Worm (Caenorhabditis elegans) whole organism, L1 larva: ENCODE data around the gene R02E4.2.

Experiments
- F16B12.6 ChIP-seq: fragments of 150-350 bp; optimal IDR thresholded peaks from 2 replicates; lab custom pipeline; 2014; ENCODE audit warnings: missing biosample characterization, missing genetic modification characterization
- aha-1 ChIP-seq: fragments of 150-350 bp; optimal IDR thresholded peaks from 2 replicates; lab custom pipeline; 2014; ENCODE audit warnings: missing biosample characterization, missing genetic modification characterization
- alr-1 ChIP-seq: fragments of 200-800 bp; sonication (Bioruptor generic); optimal IDR thresholded peaks from 2 replicates; lab custom pipeline; 2018; ENCODE audit warnings: borderline replicate concordance, mild to moderate bottlenecking, missing genetic modification characterization, missing compliant biosample characterization
- ama-1 ChIP-seq: fragments of 150-350 bp; optimal IDR thresholded peaks from 2 replicates; lab custom pipeline; 2014
- blmp-1 ChIP-seq: fragments of 150-350 bp; optimal IDR thresholded peaks from 2 replicates; lab custom pipeline; 2014; ENCODE audit warnings: missing biosample characterization, missing genetic modification characterization
- ceh-63 ChIP-seq: fragments of 200-800 bp; sonication (Bioruptor generic); optimal IDR thresholded peaks from 2 replicates; lab custom pipeline; 2018; ENCODE audit warnings: mild to moderate bottlenecking, missing genetic modification characterization, missing compliant biosample characterization
- ces-1 ChIP-seq: fragments of 150-350 bp; optimal IDR thresholded peaks from 2 replicates; lab custom pipeline; 2014; ENCODE audit warnings: missing biosample characterization, missing genetic modification reagents, missing genetic modification characterization
- dsc-1 ChIP-seq: sonication (generic microtip); optimal IDR thresholded peaks from 2 replicates; lab custom pipeline; 2016; ENCODE audit warnings: mild to moderate bottlenecking, missing genetic modification characterization, missing compliant biosample characterization
- efl-1 ChIP-seq, 4 experiments: fragments of 150-350 bp; optimal IDR thresholded peaks in 3 of 4; peaks in 1 of 4; 1 replicate in 1 of 4; 2 replicates in 3 of 4; lab custom pipeline; 2014; ENCODE audit warnings: missing biosample characterization in 2 of 4, missing genetic modification characterization in 2 of 4, missing genetic modification reagents in 2 of 4
- egl-13 ChIP-seq: sonication (generic microtip); optimal IDR thresholded peaks from 2 replicates; lab custom pipeline; 2016; ENCODE audit warnings: missing genotype, missing genetic modification reagents, missing genetic modification characterization, missing compliant biosample characterization
- egl-27 ChIP-seq, 2 experiments: fragments of 150-350 bp in 1 of 2; sonication (generic microtip); optimal IDR thresholded peaks; 3 replicates each; lab custom pipeline; 2017 to 2018; ENCODE audit warnings: missing biosample characterization in 2 of 2, missing genetic modification characterization in 2 of 2, missing genetic modification reagents in 2 of 2
- elt-2 ChIP-seq: sonication (generic microtip); optimal IDR thresholded peaks from 2 replicates; lab custom pipeline; 2016; ENCODE audit warnings: missing genetic modification characterization, mild to moderate bottlenecking, inconsistent platforms, missing compliant biosample characterization, missing genetic modification reagents
- elt-3 ChIP-seq, 6 experiments: fragments of 150-350 bp in 1 of 6; sonication (generic microtip); optimal IDR thresholded peaks; 2 replicates each; lab custom pipeline; 2017 to 2018; ENCODE audit warnings: missing biosample characterization in 6 of 6, missing genetic modification characterization in 6 of 6, inconsistent platforms in 1 of 6
- fkh-10 ChIP-seq: sonication (generic microtip); optimal IDR thresholded peaks from 2 replicates; lab custom pipeline; 2017; ENCODE audit warnings: missing biosample characterization, missing genetic modification reagents, missing genetic modification characterization
- fkh-4 ChIP-seq: sonication (generic microtip); optimal IDR thresholded peaks from 2 replicates; lab custom pipeline; 2016; ENCODE audit warnings: missing compliant biosample characterization, missing genetic modification characterization, borderline replicate concordance
- fkh-8 ChIP-seq: sonication (generic microtip); optimal IDR thresholded peaks from 2 replicates; lab custom pipeline; 2016; ENCODE audit warnings: mild to moderate bottlenecking, missing genetic modification characterization, missing compliant biosample characterization
- hlh-17 ChIP-seq: fragments of 200-800 bp; sonication (Bioruptor generic); optimal IDR thresholded peaks from 2 replicates; lab custom pipeline; 2018; ENCODE audit warnings: missing genetic modification characterization, mild to moderate bottlenecking, missing compliant biosample characterization, moderate library complexity, borderline replicate concordance
- hpl-2 ChIP-seq: fragments of 150-350 bp; optimal IDR thresholded peaks from 2 replicates; lab custom pipeline; 2014; ENCODE audit warnings: missing biosample characterization, missing genetic modification reagents, missing genetic modification characterization
- lin-13 ChIP-seq: fragments of 150-350 bp; optimal IDR thresholded peaks from 2 replicates; lab custom pipeline; 2014; ENCODE audit warnings: missing biosample characterization, missing genetic modification reagents, missing genetic modification characterization
- lin-14 ChIP-seq: fragments of 200-800 bp; sonication (Bioruptor generic); optimal IDR thresholded peaks from 2 replicates; lab custom pipeline; 2018; ENCODE audit warnings: mild to moderate bottlenecking, missing genetic modification characterization, moderate library complexity, missing compliant biosample characterization
- lir-3 ChIP-seq: sonication (generic microtip); optimal IDR thresholded peaks from 2 replicates; lab custom pipeline; 2016; ENCODE audit warnings: mild to moderate bottlenecking, missing genetic modification characterization, moderate library complexity, missing compliant biosample characterization; ENCODE audit not compliant: poor library complexity
- lsy-2 ChIP-seq, 2 experiments: fragments of 150-350 bp; optimal IDR thresholded peaks; 2 replicates each; lab custom pipeline; 2014; ENCODE audit warnings: missing biosample characterization in 2 of 2, missing genetic modification characterization in 2 of 2
- mep-1 ChIP-seq: fragments of 150-350 bp; optimal IDR thresholded peaks from 2 replicates; lab custom pipeline; 2014; ENCODE audit warnings: missing biosample characterization, missing genetic modification characterization
- nhr-12 ChIP-seq: sonication (generic microtip); optimal IDR thresholded peaks from 2 replicates; lab custom pipeline; 2017; ENCODE audit warnings: missing biosample characterization, missing genetic modification characterization
- nhr-20 ChIP-seq: sonication (generic microtip); optimal IDR thresholded peaks from 2 replicates; lab custom pipeline; 2016; ENCODE audit warnings: mild to moderate bottlenecking, missing genetic modification characterization, missing compliant biosample characterization
- nhr-237 ChIP-seq: fragments of 150-350 bp; optimal IDR thresholded peaks from 2 replicates; lab custom pipeline; 2014; ENCODE audit warnings: missing biosample characterization, missing genetic modification characterization
- nhr-28 ChIP-seq: fragments of 150-350 bp; optimal IDR thresholded peaks from 2 replicates; lab custom pipeline; 2014; ENCODE audit warnings: missing biosample characterization, missing genetic modification characterization
- nhr-84 ChIP-seq: sonication (generic microtip); optimal IDR thresholded peaks from 2 replicates; lab custom pipeline; 2017; ENCODE audit warnings: missing biosample characterization, missing genetic modification characterization
- pag-3 ChIP-seq: sonication (generic microtip); optimal IDR thresholded peaks from 2 replicates; lab custom pipeline; 2017; ENCODE audit warnings: missing genetic modification characterization, mild to moderate bottlenecking, missing compliant biosample characterization, antibody characterized with exemption, borderline replicate concordance; ENCODE audit not compliant: insufficient read depth
- pax-3 ChIP-seq: fragments of 200-800 bp; sonication (Bioruptor generic); optimal IDR thresholded peaks from 2 replicates; lab custom pipeline; 2018; ENCODE audit warnings: mild to moderate bottlenecking, missing genetic modification characterization, moderate library complexity, missing compliant biosample characterization
- pqm-1 ChIP-seq: sonication (generic microtip); optimal IDR thresholded peaks from 3 replicates; lab custom pipeline; 2017; ENCODE audit warnings: missing biosample characterization, missing genetic modification characterization
- rnt-1 ChIP-seq: sonication (generic microtip); optimal IDR thresholded peaks from 2 replicates; lab custom pipeline; 2016; ENCODE audit warnings: mild to moderate bottlenecking, missing genetic modification characterization, moderate library complexity, missing compliant biosample characterization
- snpc-4 ChIP-seq: fragments of 150-350 bp; optimal IDR thresholded peaks from 2 replicates; lab custom pipeline; 2014; ENCODE audit warnings: missing biosample characterization, missing genetic modification characterization
- sptf-1 ChIP-seq: fragments of 150-350 bp; optimal IDR thresholded peaks from 2 replicates; lab custom pipeline; 2014; ENCODE audit warnings: missing biosample characterization, missing genetic modification characterization
- swsn-7 ChIP-seq: sonication (generic microtip); optimal IDR thresholded peaks from 2 replicates; lab custom pipeline; 2016; ENCODE audit warnings: missing genetic modification characterization, missing compliant biosample characterization
- tbx-2 ChIP-seq: sonication (generic microtip); optimal IDR thresholded peaks from 2 replicates; lab custom pipeline; 2016; ENCODE audit warnings: missing genetic modification characterization, missing compliant biosample characterization
- unc-62 ChIP-seq: fragments of 150-350 bp; optimal IDR thresholded peaks from 2 replicates; lab custom pipeline; 2014; ENCODE audit warnings: missing biosample characterization, missing genetic modification reagents, missing genetic modification characterization
- unc-98 ChIP-seq: fragments of 200-800 bp; sonication (Bioruptor generic); IDR thresholded peaks from 2 replicates; pipeline ENCODE4 v1.3.6; 2022; ENCODE audit warnings: missing genetic modification characterization, missing compliant biosample characterization
- xbp-1 ChIP-seq: sonication (generic microtip); optimal IDR thresholded peaks from 2 replicates; lab custom pipeline; 2016; ENCODE audit warnings: missing genetic modification characterization, missing compliant biosample characterization
- zip-4 ChIP-seq: fragments of 200-800 bp; sonication (Bioruptor generic); optimal IDR thresholded peaks from 2 replicates; lab custom pipeline; 2018; ENCODE audit warnings: mild to moderate bottlenecking, missing genetic modification characterization, moderate library complexity, missing compliant biosample characterization
- ztf-4 ChIP-seq: fragments of 150-350 bp; optimal IDR thresholded peaks from 2 replicates; lab custom pipeline; 2014; ENCODE audit warnings: missing biosample characterization, missing genetic modification characterization

R02E4.2 gene

DNA sequence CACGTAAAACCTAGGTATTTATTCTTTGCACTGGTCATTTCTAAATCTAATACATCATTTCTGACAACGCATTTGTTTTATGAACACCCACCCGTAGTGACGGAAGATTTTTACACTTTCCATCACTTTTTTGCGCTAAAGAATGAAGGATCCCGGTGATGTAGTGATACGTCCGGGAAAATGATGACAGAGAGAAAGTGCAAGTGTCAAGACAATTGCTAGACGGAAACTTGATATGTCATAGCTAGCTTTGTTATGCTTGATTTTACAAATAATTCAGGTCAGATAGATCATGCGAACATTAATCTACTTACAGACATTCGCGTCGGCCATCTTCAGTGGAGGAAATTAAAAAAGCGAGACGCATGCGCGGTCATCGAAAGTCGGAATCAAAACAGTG is 2.7 kb downstream of the R02E4.2 start:
- TF ChIP-seq lin-14: peak; percentile 27
- peak; percentile 51 for TF ChIP-seq blmp-1 (tag; lab: Kevin White, UChicago)
- no peak for TF ChIP-seq fkh-8 (tag; lab: Kevin White, UChicago)
- TF ChIP-seq hlh-17 (GFP tag; lab: Kevin White, UChicago): no peak
- no peak for TF ChIP-seq aha-1 (tag; lab: Kevin White, UChicago)
- TF ChIP-seq lir-3 (tag; lab: Kevin White, UChicago): no peak
- TF ChIP-seq rnt-1: no peak
- TF ChIP-seq, all 84 proteins: peak for 2

DNA sequence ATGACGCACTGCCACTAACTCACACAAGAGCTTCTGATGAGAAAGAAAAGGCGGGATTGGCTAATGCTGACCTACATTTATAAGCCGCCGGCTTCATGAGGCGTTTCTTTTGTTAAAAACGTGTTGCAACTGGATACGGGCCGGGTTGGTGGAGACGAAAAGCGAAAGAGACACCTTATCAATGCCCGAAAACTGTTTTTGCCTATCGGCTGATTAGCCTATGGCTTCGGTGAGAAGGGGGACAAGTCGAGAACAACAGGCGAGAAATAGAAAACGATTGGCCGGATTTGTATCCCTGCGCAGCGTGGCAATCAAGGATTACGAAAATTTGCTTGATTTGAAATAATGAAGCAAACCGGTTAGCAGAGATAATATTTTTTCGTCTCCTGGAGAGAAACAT is 4.2 kb downstream of the R02E4.2 start, which contains the start of gene F09F9.2:
Gene F09F9.2, minus strand, starts transcription at position 25 of the 400 bp plus-strand sequence.
- TF ChIP-seq zip-4 (GFP tag; lab: Kevin White, UChicago) (no peak), blmp-1 (tag; lab: Kevin White, UChicago) (peak; percentile 76)

DNA sequence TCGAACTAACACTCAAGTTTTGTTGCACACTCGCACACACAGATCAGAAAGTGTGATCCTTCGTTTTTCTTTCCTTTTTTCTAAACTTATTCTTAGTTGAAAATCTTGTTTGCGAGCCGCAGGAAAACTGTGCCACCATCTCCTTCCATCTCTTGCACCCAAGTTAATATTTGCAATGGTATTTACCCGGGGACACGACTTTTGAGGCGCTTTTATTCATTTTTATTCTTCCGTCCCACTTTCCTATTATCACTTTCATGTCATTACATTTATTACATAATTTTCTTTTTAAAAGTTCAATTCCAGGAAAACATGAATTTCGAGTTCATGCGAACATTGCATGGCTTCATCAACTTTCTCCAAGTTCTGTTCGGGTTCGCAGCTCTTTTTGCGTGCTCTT is 7.8 kb downstream of the R02E4.2 start, which contains the start of gene F09F9.1:
Gene F09F9.1, plus strand, starts transcription at position 301 of the 400 bp plus-strand sequence.
- TF ChIP-seq efl-1 (optimal IDR thresholded peaks at IDR 0.05; lab: Kevin White, UChicago) (no peak), efl-1 (GFP tag; optimal IDR thresholded peaks at IDR 0.05 in 1 of 2; lab: Kevin White, UChicago) (peak in 1 of 2 experiments; percentile 55), ztf-4 (no peak), fkh-10 (no peak), xbp-1 (tag; lab: Kevin White, UChicago) (no peak)

DNA sequence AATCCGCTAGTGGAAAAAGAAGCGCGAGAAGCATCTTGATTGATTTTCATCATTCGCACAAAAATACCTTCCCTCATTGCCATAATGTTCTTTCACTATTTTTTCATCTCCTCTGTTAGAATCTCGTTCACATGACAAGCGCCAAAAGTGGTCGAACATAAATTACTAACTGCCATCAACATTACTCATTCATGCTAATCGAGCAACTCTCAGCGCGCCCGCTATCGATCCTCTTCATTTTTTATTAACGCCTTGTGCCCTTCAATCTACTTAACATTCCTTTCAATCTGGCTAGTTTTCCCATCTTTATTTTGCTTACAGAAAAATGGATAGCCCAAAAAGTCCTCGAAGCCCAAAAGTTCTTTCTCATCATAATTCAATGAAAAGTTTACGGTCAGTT is 10.4 kb downstream of the R02E4.2 start, which contains the start of gene F09F9.5:
Gene F09F9.5, plus strand, starts transcription at position 301 of the 400 bp plus-strand sequence.
- no peak for TF ChIP-seq egl-13
- TF ChIP-seq nhr-84 (tag; lab: Kevin White, UChicago): no peak
- TF ChIP-seq sptf-1 (tag; lab: Kevin White, UChicago): no peak
- TF ChIP-seq nhr-28 (tag; lab: Kevin White, UChicago): no peak
- TF ChIP-seq blmp-1 (tag; lab: Kevin White, UChicago): no peak
- no peak for TF ChIP-seq F16B12.6 (tag; lab: Kevin White, UChicago)
- no peak for TF ChIP-seq unc-62 (GFP tag; lab: Kevin White, UChicago)
- TF ChIP-seq nhr-12 (tag; lab: Kevin White, UChicago): no peak
- TF ChIP-seq nhr-237 (tag; lab: Kevin White, UChicago): no peak
- TF ChIP-seq ama-1 (lab: Kevin White, UChicago): no peak
- no peak for TF ChIP-seq pag-3 (tag; lab: Kevin White, UChicago)
- no peak for TF ChIP-seq fkh-10
- no peak for TF ChIP-seq fkh-4 (tag; lab: Kevin White, UChicago)
- TF ChIP-seq xbp-1 (tag; lab: Kevin White, UChicago): no peak
- no peak for TF ChIP-seq unc-98 (GFP tag; lab: Robert Waterston, UW)

DNA sequence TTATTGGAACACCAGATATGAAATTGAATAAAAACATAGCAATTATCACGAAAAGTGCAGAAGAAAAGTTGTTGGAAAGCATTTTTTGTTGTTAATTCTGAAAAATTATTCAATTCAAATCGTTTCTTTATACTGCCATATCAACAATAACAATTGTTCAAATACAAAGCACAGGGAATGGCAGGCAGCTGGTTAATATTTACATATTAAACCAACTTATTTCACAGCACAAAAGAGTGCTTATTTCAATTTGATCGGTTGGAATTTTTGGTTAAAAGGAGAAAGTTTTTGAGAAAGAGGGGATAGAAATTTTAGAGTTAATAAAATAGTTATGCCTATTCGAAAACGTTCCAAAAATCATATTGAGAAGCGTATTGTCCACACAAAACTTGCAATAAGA is 13.7 kb downstream of the R02E4.2 start, which contains the start of gene F09F9.3:
Gene F09F9.3, minus strand, starts transcription at position 101 of the 400 bp plus-strand sequence.
- TF ChIP-seq nhr-237 (tag; lab: Kevin White, UChicago): no peak
- no peak for TF ChIP-seq rnt-1
- no peak for TF ChIP-seq mep-1 (tag; lab: Kevin White, UChicago)
- TF ChIP-seq nhr-84 (tag; lab: Kevin White, UChicago): no peak
- no peak for TF ChIP-seq alr-1 (tag; lab: Kevin White, UChicago)

DNA sequence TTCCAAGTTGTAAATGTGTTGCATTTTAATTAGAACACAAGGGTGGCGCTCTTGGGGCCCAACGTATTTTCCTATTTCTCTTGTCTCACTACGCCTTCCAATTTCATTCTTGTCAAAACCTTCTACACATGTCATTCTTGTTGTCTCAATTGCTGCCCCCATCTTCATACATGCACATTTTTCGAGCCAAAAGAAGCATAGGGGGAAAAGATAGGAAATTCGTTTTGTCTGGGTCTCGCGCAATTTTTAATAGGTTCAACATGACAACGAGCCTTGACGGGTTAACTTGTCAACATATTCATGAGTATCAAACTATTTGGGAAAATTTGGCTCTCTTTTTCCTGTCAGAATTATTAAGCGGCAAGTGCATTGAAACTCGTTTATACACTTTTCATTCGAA is 16.1 kb downstream of the R02E4.2 start:
- TF ChIP-seq nhr-20 (tag; lab: Kevin White, UChicago): no peak
- TF ChIP-seq ces-1: no peak
- no peak for TF ChIP-seq nhr-28 (tag; lab: Kevin White, UChicago)
- TF ChIP-seq lin-14: peak; percentile 64
- TF ChIP-seq swsn-7 (tag; lab: Kevin White, UChicago): no peak
- no peak for TF ChIP-seq rnt-1
- TF ChIP-seq snpc-4 (tag; lab: Kevin White, UChicago): no peak
- peak; percentile 9 for TF ChIP-seq fkh-8 (tag; lab: Kevin White, UChicago)
- TF ChIP-seq lin-13: no peak
- no peak for TF ChIP-seq egl-27 (tag; optimal IDR thresholded peaks at IDR 0.05; lab: Kevin White, UChicago)
- no peak for TF ChIP-seq pax-3 (tag; lab: Kevin White, UChicago)
- TF ChIP-seq hpl-2 (GFP tag; lab: Kevin White, UChicago): no peak
- TF ChIP-seq elt-2: no peak
- peak; percentile 18 for TF ChIP-seq tbx-2 (tag; lab: Kevin White, UChicago)
- TF ChIP-seq lsy-2 (tag; optimal IDR thresholded peaks at IDR 0.05; lab: Kevin White, UChicago): no peak
- no peak for TF ChIP-seq efl-1 (optimal IDR thresholded peaks at IDR 0.05; lab: Kevin White, UChicago)
- no peak for TF ChIP-seq efl-1 (GFP tag; optimal IDR thresholded peaks at IDR 0.05 in 1 of 2; lab: Kevin White, UChicago)
- TF ChIP-seq elt-3 (tag; optimal IDR thresholded peaks at IDR 0.05; lab: Kevin White, UChicago): no peak
- TF ChIP-seq dsc-1 (tag; lab: Kevin White, UChicago): no peak
- no peak for TF ChIP-seq ceh-63
- TF ChIP-seq pqm-1: no peak
